Fruit fly (Drosophila melanogaster) ovary, adult (tissue): ENCODE results near the gene CG12883.
A peak's percentile ranks its signal among the peaks of the same experiment; 100 is the strongest.

Experiments used
- CG17801 ChIP-seq: fragments of 200-800 bp; optimal IDR thresholded peaks from 2 replicates; lab custom pipeline; 2019; ENCODE audit warnings: missing biosample characterization, mild to moderate bottlenecking, missing genetic modification characterization, moderate library complexity; ENCODE audit not compliant: partially characterized antibody

CG12883 gene

dm6 chr3R:27677174-27677726 lies 1.8 kb upstream of the CG12883 start, which contains the start of gene Hsdl2:
TSS of gene Hsdl2 (plus strand) at chr3R:27677522.
- peak; percentile 72 for TF ChIP-seq CG17801 (GFP tag; lab: Kevin White, UChicago)

- no peak for TF ChIP-seq CG17801 (GFP tag; lab: Kevin White, UChicago)
Measured at dm6 chr3R:27679667-27680066, 576 bp downstream of the CG12883 start.

- TF ChIP-seq CG17801 (GFP tag; lab: Kevin White, UChicago) = no peak
Measured at dm6 chr3R:27681799-27682198, 2.7 kb downstream of the CG12883 start, which contains the start of gene Sce. TSS of gene Sce (minus strand) at chr3R:27682029.

- TF ChIP-seq CG17801 (GFP tag; lab: Kevin White, UChicago) = no peak
Measured at dm6 chr3R:27685074-27685473, 6.0 kb downstream of the CG12883 start.

- TF ChIP-seq CG17801 (GFP tag; lab: Kevin White, UChicago) = no peak
Measured at dm6 chr3R:27685539-27686012, 6.5 kb downstream of the CG12883 start, which contains the start of gene CG12880. TSS of gene CG12880 (plus strand) at chr3R:27685962.

- TF ChIP-seq CG17801 (GFP tag; lab: Kevin White, UChicago) = no peak
Measured at dm6 chr3R:27688034-27688433, 8.9 kb downstream of the CG12883 start, which contains the start of gene CG31055. TSS of gene CG31055 (minus strand) at chr3R:27688134.

dm6 chr3R:27692645-27693307 lies 13.7 kb downstream of the CG12883 start:
- no peak for TF ChIP-seq CG17801 (GFP tag; lab: Kevin White, UChicago)

dm6 chr3R:27694018-27694417 lies 14.9 kb downstream of the CG12883 start, which contains the start of gene CG43319:
TSS of gene CG43319 (plus strand) at chr3R:27694318.
- TF ChIP-seq CG17801 (GFP tag; lab: Kevin White, UChicago) = no peak

- no peak for TF ChIP-seq CG17801 (GFP tag; lab: Kevin White, UChicago)
Measured at dm6 chr3R:27694583-27694982, 15.5 kb downstream of the CG12883 start, which contains the start of gene Acp98AB. TSS of gene Acp98AB (plus strand) at chr3R:27694883.

- no peak for TF ChIP-seq CG17801 (GFP tag; lab: Kevin White, UChicago)
Measured at dm6 chr3R:27695019-27695418, 15.9 kb downstream of the CG12883 start, which contains the start of gene HSPBAP1. TSS of gene HSPBAP1 (plus strand) at chr3R:27695235.

- TF ChIP-seq CG17801 (GFP tag; lab: Kevin White, UChicago) = no peak
Measured at dm6 chr3R:27699540-27700228, 20.6 kb downstream of the CG12883 start, which contains the start of gene ALiX. TSS of gene ALiX (minus strand) at chr3R:27700110.

dm6 chr3R:27700229-27700573 lies 21.1 kb downstream of the CG12883 start, which contains the start of gene btz:
TSS of gene btz (plus strand) at chr3R:27700361.
- peak; percentile 19 for TF ChIP-seq CG17801 (GFP tag; lab: Kevin White, UChicago)

dm6 chr3R:27706039-27706580 lies 27.0 kb downstream of the CG12883 start:
- TF ChIP-seq CG17801 (GFP tag; lab: Kevin White, UChicago) = no peak

- peak; percentile 79 for TF ChIP-seq CG17801 (GFP tag; lab: Kevin White, UChicago)
Measured at dm6 chr3R:27706581-27707181, 27.6 kb downstream of the CG12883 start, which contains the start of the genes CROT and CG12877. TSS of gene CROT (minus strand) at chr3R:27706751. TSS of gene CG12877 (plus strand) at chr3R:27707100.
